Worm (Caenorhabditis elegans) whole organism, mixed stage, embryonic: ENCODE data around the gene F54E7.9.
A peak's percentile ranks its signal among the peaks of the same experiment; 100 is the strongest.

Experiments
- M03D4.4 ChIP-seq: sonication (generic microtip); optimal IDR thresholded peaks from 2 replicates; lab custom pipeline; 2017; ENCODE audit warnings: mild to moderate bottlenecking, missing genetic modification characterization, missing compliant biosample characterization
- bed-3 ChIP-seq: fragments of 200-800 bp; sonication (Bioruptor generic); optimal IDR thresholded peaks from 3 replicates; lab custom pipeline; 2018; ENCODE audit warnings: mild to moderate bottlenecking, missing genetic modification characterization, moderate library complexity, missing compliant biosample characterization
- blmp-1 ChIP-seq: fragments of 150-350 bp; optimal IDR thresholded peaks from 2 replicates; lab custom pipeline; 2014; ENCODE audit warnings: missing biosample characterization, missing genetic modification characterization
- ceh-39 ChIP-seq: fragments of 150-350 bp; optimal IDR thresholded peaks from 2 replicates; lab custom pipeline; 2014; ENCODE audit warnings: missing biosample characterization, missing genetic modification characterization
- ceh-43 ChIP-seq: fragments of 200-800 bp; sonication (Bioruptor generic); optimal IDR thresholded peaks from 2 replicates; lab custom pipeline; 2018; ENCODE audit warnings: mild to moderate bottlenecking, missing genetic modification characterization, moderate library complexity, missing compliant biosample characterization
- ceh-83 ChIP-seq: fragments of 200-800 bp; sonication (Bioruptor generic); optimal IDR thresholded peaks from 2 replicates; lab custom pipeline; 2018; ENCODE audit warnings: mild to moderate bottlenecking, missing genetic modification characterization, missing compliant biosample characterization
- ces-1 ChIP-seq: fragments of 150-350 bp; optimal IDR thresholded peaks from 2 replicates; lab custom pipeline; 2014; ENCODE audit warnings: missing biosample characterization, missing genetic modification reagents, missing genetic modification characterization
- cnd-1 ChIP-seq: fragments of 200-800 bp; sonication (Bioruptor generic); optimal IDR thresholded peaks from 2 replicates; lab custom pipeline; 2018; ENCODE audit warnings: mild to moderate bottlenecking, missing genetic modification characterization, missing compliant biosample characterization
- drap-1 ChIP-seq: fragments of 200-800 bp; sonication (Bioruptor generic); optimal IDR thresholded peaks from 3 replicates; lab custom pipeline; 2018; ENCODE audit warnings: mild to moderate bottlenecking, missing genetic modification characterization, missing compliant biosample characterization
- elt-1 ChIP-seq: sonication (generic microtip); optimal IDR thresholded peaks from 2 replicates; lab custom pipeline; 2017; ENCODE audit warnings: missing genetic modification characterization, mild to moderate bottlenecking, missing compliant biosample characterization, antibody characterized with exemption, moderate library complexity, borderline replicate concordance; ENCODE audit not compliant: insufficient read depth
- elt-3 ChIP-seq: fragments of 150-350 bp; optimal IDR thresholded peaks from 2 replicates; lab custom pipeline; 2014; ENCODE audit warnings: missing biosample characterization, missing genetic modification characterization
- flh-1 ChIP-seq: fragments of 200-800 bp; sonication (Bioruptor generic); optimal IDR thresholded peaks from 2 replicates; lab custom pipeline; 2018; ENCODE audit warnings: mild to moderate bottlenecking, missing genetic modification characterization, moderate library complexity, missing compliant biosample characterization
- ham-2 ChIP-seq: fragments of 200-800 bp; sonication (Bioruptor generic); optimal IDR thresholded peaks from 2 replicates; lab custom pipeline; 2018; ENCODE audit warnings: mild to moderate bottlenecking, missing genetic modification characterization, missing compliant biosample characterization
- hlh-1 ChIP-seq: fragments of 150-350 bp; optimal IDR thresholded peaks from 2 replicates; lab custom pipeline; 2014; ENCODE audit warnings: missing biosample characterization, missing genetic modification reagents, missing genetic modification characterization
- lin-13 ChIP-seq: fragments of 150-350 bp; optimal IDR thresholded peaks from 2 replicates; lab custom pipeline; 2014; ENCODE audit warnings: missing biosample characterization, missing genetic modification characterization
- lin-32 ChIP-seq: fragments of 200-800 bp; sonication (Bioruptor generic); optimal IDR thresholded peaks from 2 replicates; lab custom pipeline; 2018; ENCODE audit warnings: mild to moderate bottlenecking, missing genetic modification characterization, missing compliant biosample characterization
- lsy-2 ChIP-seq: fragments of 150-350 bp; optimal IDR thresholded peaks from 2 replicates; lab custom pipeline; 2014; ENCODE audit warnings: missing biosample characterization, missing genetic modification characterization
- mab-5 ChIP-seq: fragments of 150-350 bp; optimal IDR thresholded peaks from 2 replicates; lab custom pipeline; 2014; ENCODE audit warnings: missing biosample characterization, missing genetic modification characterization
- mep-1 ChIP-seq: fragments of 150-350 bp; optimal IDR thresholded peaks from 2 replicates; lab custom pipeline; 2017; ENCODE audit warnings: missing biosample characterization, missing genetic modification reagents, missing genetic modification characterization, inconsistent platforms
- mls-2 ChIP-seq: sonication (generic microtip); optimal IDR thresholded peaks from 2 replicates; lab custom pipeline; 2016; ENCODE audit warnings: mild to moderate bottlenecking, missing genetic modification characterization, moderate library complexity, missing compliant biosample characterization
- nhr-12 ChIP-seq: fragments of 150-350 bp; optimal IDR thresholded peaks from 2 replicates; lab custom pipeline; 2014; ENCODE audit warnings: missing biosample characterization, missing genetic modification characterization
- nhr-2 ChIP-seq: fragments of 150-350 bp; optimal IDR thresholded peaks from 2 replicates; lab custom pipeline; 2014; ENCODE audit warnings: missing biosample characterization, missing genetic modification characterization
- nhr-237 ChIP-seq: fragments of 150-350 bp; optimal IDR thresholded peaks from 2 replicates; lab custom pipeline; 2014; ENCODE audit warnings: missing biosample characterization, missing genetic modification characterization
- nhr-28 ChIP-seq: fragments of 150-350 bp; optimal IDR thresholded peaks from 2 replicates; lab custom pipeline; 2014; ENCODE audit warnings: missing biosample characterization, missing genetic modification characterization
- nhr-76 ChIP-seq: sonication (generic microtip); optimal IDR thresholded peaks from 2 replicates; lab custom pipeline; 2017; ENCODE audit warnings: missing biosample characterization, missing genetic modification characterization
- pha-4 ChIP-seq: fragments of 150-350 bp; optimal IDR thresholded peaks from 2 replicates; lab custom pipeline; 2018; ENCODE audit warnings: missing biosample characterization, missing genetic modification reagents, missing genetic modification characterization
- sem-2 ChIP-seq: fragments of 200-800 bp; sonication (Bioruptor generic); optimal IDR thresholded peaks from 2 replicates; lab custom pipeline; 2018; ENCODE audit warnings: mild to moderate bottlenecking, missing genetic modification characterization, missing compliant biosample characterization
- snpc-4 ChIP-seq: fragments of 150-350 bp; optimal IDR thresholded peaks from 2 replicates; lab custom pipeline; 2014; ENCODE audit warnings: missing biosample characterization, missing genetic modification characterization
- sptf-1 ChIP-seq: sonication (generic microtip); optimal IDR thresholded peaks from 2 replicates; lab custom pipeline; 2017; ENCODE audit warnings: mild to moderate bottlenecking, missing genetic modification characterization, moderate library complexity, missing compliant biosample characterization
- tbx-8 ChIP-seq: fragments of 200-800 bp; sonication (Bioruptor generic); optimal IDR thresholded peaks from 2 replicates; lab custom pipeline; 2018; ENCODE audit warnings: mild to moderate bottlenecking, missing genetic modification characterization, moderate library complexity, missing compliant biosample characterization
- unc-120 ChIP-seq: sonication (generic microtip); optimal IDR thresholded peaks from 2 replicates; lab custom pipeline; 2017; ENCODE audit warnings: missing genetic modification characterization, missing compliant biosample characterization; ENCODE audit not compliant: poor library complexity, severe bottlenecking
- unc-39 ChIP-seq: fragments of 150-350 bp; optimal IDR thresholded peaks from 2 replicates; lab custom pipeline; 2014; ENCODE audit warnings: missing biosample characterization, missing genetic modification characterization
- unc-62 ChIP-seq: fragments of 150-350 bp; optimal IDR thresholded peaks from 2 replicates; lab custom pipeline; 2014; ENCODE audit warnings: missing biosample characterization, missing genetic modification reagents, missing genetic modification characterization
- zip-8 ChIP-seq: fragments of 150-350 bp; optimal IDR thresholded peaks from 2 replicates; lab custom pipeline; 2014; ENCODE audit warnings: missing biosample characterization, missing genetic modification characterization
- ztf-11 ChIP-seq: fragments of 150-350 bp; optimal IDR thresholded peaks from 2 replicates; lab custom pipeline; 2014; ENCODE audit warnings: missing biosample characterization, missing genetic modification characterization

Gene F54E7.9

DNA sequence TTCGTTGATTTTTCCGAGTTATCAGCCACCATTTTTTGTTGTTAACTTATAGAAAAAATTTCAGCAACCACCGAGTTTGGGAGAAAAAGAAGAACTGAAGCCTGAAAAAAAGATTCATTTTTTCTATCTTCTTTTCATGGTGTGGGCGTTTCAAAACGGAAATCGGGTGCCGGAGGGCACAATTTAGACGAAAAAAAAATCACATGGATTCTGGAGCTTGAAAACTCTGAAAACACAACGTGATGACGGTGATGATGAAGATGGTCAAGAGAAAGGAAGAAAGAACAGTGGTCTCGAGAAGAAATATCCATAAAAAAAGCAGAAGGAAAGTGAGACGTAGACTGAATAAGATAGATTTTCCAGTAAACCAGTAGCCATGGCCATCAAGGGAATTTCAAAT, 6.3 kb upstream of the F54E7.9 start, which contains the start of gene rcan-1:
Gene rcan-1 (minus strand): TSS at position 101 of the 400 bp plus-strand sequence.
- TF ChIP-seq elt-3 (tag; lab: Kevin White, UChicago) (no peak), unc-120 (tag; lab: Kevin White, UChicago) (no peak), cnd-1 (tag; lab: Kevin White, UChicago) (no peak), lsy-2 (tag; lab: Kevin White, UChicago) (no peak), drap-1 (GFP tag; lab: Kevin White, UChicago) (no peak), mep-1 (no peak), nhr-12 (tag; lab: Kevin White, UChicago) (no peak)

DNA sequence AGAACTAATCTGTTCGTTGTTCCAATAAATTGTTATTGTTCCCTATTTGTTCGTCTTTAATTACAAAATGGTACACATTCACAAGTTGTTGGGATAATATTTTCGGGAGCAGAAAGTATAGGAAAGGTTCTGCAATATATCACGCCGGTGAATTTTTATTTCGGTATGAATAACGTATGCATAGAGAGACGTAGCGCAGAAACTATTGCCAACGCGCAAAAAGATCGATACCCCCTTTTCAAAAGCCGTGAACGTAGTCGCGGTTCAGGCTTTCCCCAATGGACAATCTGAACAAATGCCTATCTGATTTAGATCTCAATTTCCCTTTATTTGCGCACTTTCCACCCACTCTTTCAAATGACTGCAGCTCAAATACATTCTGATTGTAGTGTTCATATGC, 2.5 kb upstream of the F54E7.9 start, which contains the start of gene pst-2:
Gene pst-2 (plus strand): TSS at position 293 of the 400 bp plus-strand sequence.
- TF ChIP-seq ceh-39 (no peak), mab-5 (tag; lab: Kevin White, UChicago) (no peak), drap-1 (GFP tag; lab: Kevin White, UChicago) (no peak), nhr-237 (tag; lab: Kevin White, UChicago) (no peak), sptf-1 (no peak), bed-3 (GFP tag; lab: Kevin White, UChicago) (no peak), elt-1 (tag; lab: Kevin White, UChicago) (no peak), ceh-43 (GFP tag; lab: Kevin White, UChicago) (no peak)

DNA sequence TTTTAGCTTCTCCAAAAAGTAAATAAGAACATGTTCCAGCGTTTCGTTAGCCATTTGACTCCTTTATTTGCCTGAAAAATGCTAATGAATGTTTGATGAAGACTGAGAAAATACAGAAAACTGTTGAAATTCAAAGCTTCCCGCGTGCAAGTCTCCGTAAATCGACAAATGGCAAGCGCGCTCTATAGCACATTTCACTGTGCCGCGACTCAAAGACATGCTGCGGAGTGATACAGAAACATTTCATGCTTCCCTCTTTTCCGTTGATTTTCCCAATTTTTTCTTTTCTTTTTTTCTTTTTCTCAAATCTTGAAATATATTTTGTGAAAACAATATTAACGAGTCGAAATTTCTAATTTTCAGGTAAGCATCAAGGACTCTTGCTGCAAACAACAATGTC, 1.2 kb upstream of the F54E7.9 start, which contains the start of the genes ska-3 and rps-12:
Gene ska-3 (minus strand): TSS at position 71 of the 400 bp plus-strand sequence.
Gene rps-12 (plus strand): TSS at position 364 of the 400 bp plus-strand sequence.
- peak; percentile 88 for TF ChIP-seq sptf-1
- peak; percentile 24 for TF ChIP-seq nhr-28 (tag; lab: Kevin White, UChicago)
- peak; percentile 100 for TF ChIP-seq mep-1
- peak; percentile 95 for TF ChIP-seq ceh-39
- TF ChIP-seq drap-1 (GFP tag; lab: Kevin White, UChicago) = peak; percentile 86
- TF ChIP-seq zip-8 (tag; lab: Kevin White, UChicago) = no peak
- peak; percentile 85 for TF ChIP-seq unc-62 (GFP tag; lab: Kevin White, UChicago)
- peak; percentile 45 for TF ChIP-seq cnd-1 (tag; lab: Kevin White, UChicago)
- TF ChIP-seq lsy-2 (tag; lab: Kevin White, UChicago) = peak; percentile 92
- TF ChIP-seq nhr-12 (tag; lab: Kevin White, UChicago) = peak; percentile 90
- peak; percentile 55 for TF ChIP-seq elt-3 (tag; lab: Kevin White, UChicago)
- TF ChIP-seq ces-1 (GFP tag; lab: Kevin White, UChicago) = peak; percentile 81
- TF ChIP-seq elt-1 (tag; lab: Kevin White, UChicago) = peak; percentile 53
- TF ChIP-seq snpc-4 (tag; lab: Kevin White, UChicago) = no peak
- TF ChIP-seq ham-2 = peak; percentile 87
- peak; percentile 99 for TF ChIP-seq pha-4 (tag; lab: Kevin White, UChicago)
- TF ChIP-seq nhr-2 (tag; lab: Kevin White, UChicago) = peak; percentile 54
- TF ChIP-seq unc-39 (tag; lab: Kevin White, UChicago) = no peak
- TF ChIP-seq bed-3 (GFP tag; lab: Kevin White, UChicago) = peak; percentile 26
- TF ChIP-seq unc-120 (tag; lab: Kevin White, UChicago) = peak; percentile 88
- no peak for TF ChIP-seq lin-32 (GFP tag; lab: Kevin White, UChicago)
- TF ChIP-seq ceh-43 (GFP tag; lab: Kevin White, UChicago) = peak; percentile 9
- TF ChIP-seq mls-2 (tag; lab: Kevin White, UChicago) = peak; percentile 73
- peak; percentile 11 for TF ChIP-seq sem-2
- TF ChIP-seq blmp-1 (tag; lab: Kevin White, UChicago) = no peak
- peak; percentile 60 for TF ChIP-seq mab-5 (tag; lab: Kevin White, UChicago)
- peak; percentile 55 for TF ChIP-seq tbx-8 (GFP tag; lab: Kevin White, UChicago)
- no peak for TF ChIP-seq flh-1
- peak; percentile 69 for TF ChIP-seq ztf-11
- peak; percentile 98 for TF ChIP-seq nhr-237 (tag; lab: Kevin White, UChicago)
- peak; percentile 66 for TF ChIP-seq hlh-1 (tag; lab: Kevin White, UChicago)
- peak; percentile 25 for TF ChIP-seq ceh-83 (GFP tag; lab: Kevin White, UChicago)
- peak; percentile 99 for TF ChIP-seq lin-13 (tag; lab: Kevin White, UChicago)
- no peak for TF ChIP-seq nhr-76
- peak; percentile 89 for TF ChIP-seq M03D4.4
